Fruit fly (Drosophila melanogaster) whole organism, wandering third instar larva: ENCODE data around the gene Marcal1.

ENCODE experiments used
- dsf ChIP-seq: sonication (Bioruptor generic); optimal IDR thresholded peaks from 2 replicates; lab custom pipeline; 2016; ENCODE audit warnings: missing biosample characterization, missing genetic modification characterization, borderline replicate concordance
- usp ChIP-seq: fragments of >200 bp; optimal IDR thresholded peaks from 2 replicates; lab custom pipeline; 2017; ENCODE audit warnings: missing biosample characterization, missing genetic modification characterization

dm6 chr2L:4907986-4908385, 47.3 kb upstream of the Marcal1 start:
- no peak for TF ChIP-seq dsf (GFP tag; lab: Kevin White, UChicago)
- no peak for TF ChIP-seq usp (GFP tag; lab: Kevin White, UChicago)
